Fruit fly (Drosophila melanogaster) whole organism, prepupa: ENCODE measurements around the gene CG17104.

Source experiments
- CG31627 ChIP-seq: fragments of 200-800 bp; sonication (Bioruptor generic); optimal IDR thresholded peaks from 3 replicates; lab custom pipeline; 2016; ENCODE audit warnings: missing biosample characterization, missing genetic modification characterization
- CG32006 ChIP-seq: fragments of 200-800 bp; sonication (Bioruptor generic); optimal IDR thresholded peaks from 3 replicates; lab custom pipeline; 2017; ENCODE audit warnings: missing biosample characterization, mild to moderate bottlenecking, missing genetic modification characterization
- CG6163 ChIP-seq: fragments of 200-800 bp; sonication (Bioruptor generic); IDR thresholded peaks from 3 replicates; pipeline ENCODE4 v1.3.6; 2022; ENCODE audit warnings: missing biosample characterization, missing genetic modification characterization
- Ets21C ChIP-seq: fragments of 200-800 bp; sonication (Bioruptor generic); optimal IDR thresholded peaks from 3 replicates; lab custom pipeline; 2016; ENCODE audit warnings: missing biosample characterization, missing genetic modification characterization
- Ets96B ChIP-seq: fragments of 200-800 bp; optimal IDR thresholded peaks from 2 replicates; lab custom pipeline; 2019; ENCODE audit warnings: missing biosample characterization, mild to moderate bottlenecking, missing genetic modification characterization, moderate library complexity
- Gug ChIP-seq: fragments of 200-800 bp; sonication (Bioruptor generic); IDR thresholded peaks from 2 replicates; pipeline ENCODE4 v1.3.6; 2022; ENCODE audit warnings: missing biosample characterization, missing genetic modification characterization
- Hr39 ChIP-seq: fragments of 200-800 bp; sonication (Bioruptor generic); optimal IDR thresholded peaks from 2 replicates; lab custom pipeline; 2016; ENCODE audit warnings: missing biosample characterization, missing genetic modification characterization
- acj6 ChIP-seq: fragments of 200-800 bp; sonication (Bioruptor generic); optimal IDR thresholded peaks from 3 replicates; lab custom pipeline; 2016; ENCODE audit warnings: missing biosample characterization, missing genetic modification characterization
- dac ChIP-seq: fragments of 200-800 bp; sonication (Bioruptor generic); optimal IDR thresholded peaks from 2 replicates; lab custom pipeline; 2017; ENCODE audit warnings: missing biosample characterization, mild to moderate bottlenecking, missing genetic modification characterization
- fd59A ChIP-seq: fragments of 200-800 bp; sonication (Bioruptor generic); optimal IDR thresholded peaks from 2 replicates; lab custom pipeline; 2017; ENCODE audit warnings: missing biosample characterization, mild to moderate bottlenecking, missing genetic modification characterization, missing genetic modification reagents

DNA sequence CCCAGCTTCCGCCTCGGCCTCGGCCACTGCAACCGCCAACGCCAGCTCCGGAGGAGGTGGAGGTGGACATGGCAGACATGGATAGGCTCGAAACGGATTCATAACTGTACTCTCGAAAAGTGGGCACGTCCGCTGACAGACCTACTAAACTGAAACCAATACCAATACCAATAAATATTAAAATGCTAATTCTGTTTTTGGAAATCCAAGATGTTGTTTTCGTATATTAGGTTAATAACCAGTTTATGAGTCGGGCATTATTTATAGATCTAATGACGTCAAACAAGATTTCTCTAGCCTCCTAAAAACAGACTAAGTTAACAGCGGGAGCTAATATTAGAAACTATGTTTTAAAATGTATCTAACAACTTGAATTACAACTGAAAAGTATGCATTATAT, 5.2 kb downstream of the CG17104 start:
- no peak for TF ChIP-seq Ets21C (GFP tag; lab: Kevin White, UChicago)
- no peak for TF ChIP-seq CG31627 (GFP tag; lab: Kevin White, UChicago)
- TF ChIP-seq Hr39 (GFP tag; lab: Kevin White, UChicago) = no peak
- no peak for TF ChIP-seq Gug (GFP tag; lab: Robert Waterston, UW)
- no peak for TF ChIP-seq acj6 (GFP tag; lab: Kevin White, UChicago)
- TF ChIP-seq dac = no peak
- no peak for TF ChIP-seq CG32006
- no peak for TF ChIP-seq fd59A (GFP tag; lab: Kevin White, UChicago)
- no peak for TF ChIP-seq CG6163 (GFP tag; lab: Robert Waterston, UW)
- no peak for TF ChIP-seq Ets96B
